Fruit fly (Drosophila melanogaster): ENCODE data around the gene CG10903.

Gene CG10903

dm6 chr3R:8032923-8033478 is 2.8 kb downstream of the CG10903 start, which contains the start of the genes CG11035 and unc-45 (continued):
- TF ChIP-seq CG5180 (GFP tag; optimal IDR thresholded peaks at IDR 0.05) (no peak), Fer2 (tag; optimal IDR thresholded peaks at IDR 0.05) (peak; percentile 38), sr (GFP tag; IDR thresholded peaks at IDR 0.05) (no peak), Meics (GFP tag; optimal IDR thresholded peaks at IDR 0.05) (no peak), Bteb2 (GFP tag; optimal IDR thresholded peaks at IDR 0.05) (no peak), CG9817 (tag; optimal IDR thresholded peaks at IDR 0.05) (peak; percentile 17), Blimp-1 (GFP tag; optimal IDR thresholded peaks at IDR 0.05) (peak; percentile 43), pan (optimal IDR thresholded peaks at IDR 0.05) (no peak), pan (GFP tag; optimal IDR thresholded peaks at IDR 0.05 in 1 of 2, IDR thresholded peaks at IDR 0.05 in 1 of 2) (no peak), CG7786 (GFP tag; optimal IDR thresholded peaks at IDR 0.05) (no peak), Xbp1 (GFP tag; optimal IDR thresholded peaks at IDR 0.05) (peak; percentile 31), eyg (GFP tag; optimal IDR thresholded peaks at IDR 0.05) (no peak), CG8388 (GFP tag; optimal IDR thresholded peaks at IDR 0.05) (no peak), ATbp (GFP tag; optimal IDR thresholded peaks at IDR 0.05) (no peak), CG33213 (GFP tag; optimal IDR thresholded peaks at IDR 0.05) (peak; percentile 11), CG12071 (GFP tag; optimal IDR thresholded peaks at IDR 0.05) (no peak), nau (GFP tag; optimal IDR thresholded peaks at IDR 0.05) (no peak), da (GFP tag; optimal IDR thresholded peaks at IDR 0.05) (no peak), CG14014 (GFP tag; IDR thresholded peaks at IDR 0.05) (no peak), Jarid2 (GFP tag; optimal IDR thresholded peaks at IDR 0.05) (no peak), CG17802 (tag; optimal IDR thresholded peaks at IDR 0.05) (no peak), nmo (GFP tag; optimal IDR thresholded peaks at IDR 0.05) (peak; percentile 71), vnd (GFP tag; IDR thresholded peaks at IDR 0.05; ENCODE audit: partially characterized antibody) (peak; percentile 61; the same call in 2 of the 3 replicates), lilli (GFP tag; optimal IDR thresholded peaks at IDR 0.05) (peak; percentile 40), ssp (GFP tag; IDR thresholded peaks at IDR 0.05) (no peak), Camta (GFP tag; optimal IDR thresholded peaks at IDR 0.05) (peak; percentile 72), hkb (optimal IDR thresholded peaks at IDR 0.05) (no peak), hkb (GFP tag; IDR thresholded peaks at IDR 0.05) (no peak), CG4854 (GFP tag; optimal IDR thresholded peaks at IDR 0.05) (no peak), Taf1 (GFP tag; IDR thresholded peaks at IDR 0.05) (no peak), CG2875 (GFP tag; optimal IDR thresholded peaks at IDR 0.05) (no peak), CG11398 (GFP tag; optimal IDR thresholded peaks at IDR 0.05) (no peak), stwl (tag; optimal IDR thresholded peaks at IDR 0.05) (peak; percentile 29), ato (GFP tag; IDR thresholded peaks at IDR 0.05; ENCODE audit: partially characterized antibody) (no peak), CG7357 (GFP tag; IDR thresholded peaks at IDR 0.05) (no peak), pros (GFP tag; optimal IDR thresholded peaks at IDR 0.05) (no peak), CG5245 (GFP tag; optimal IDR thresholded peaks at IDR 0.05) (no peak), Myb (GFP tag; optimal IDR thresholded peaks at IDR 0.05) (no peak), Atf6 (GFP tag; IDR thresholded peaks at IDR 0.05) (no peak), odd (GFP tag; optimal IDR thresholded peaks at IDR 0.05) (no peak), chm (GFP tag; IDR thresholded peaks at IDR 0.05) (no peak), CG15696 (tag; optimal IDR thresholded peaks at IDR 0.05) (peak; percentile 36), ara (GFP tag; IDR thresholded peaks at IDR 0.05) (no peak), CG18476 (GFP tag; optimal IDR thresholded peaks at IDR 0.05) (peak; percentile 15), Sry-β (GFP tag; optimal IDR thresholded peaks at IDR 0.05) (peak; percentile 89), shn (GFP tag; optimal IDR thresholded peaks at IDR 0.05) (no peak), CG6175 (GFP tag; IDR thresholded peaks at IDR 0.05) (no peak), mam (GFP tag; optimal IDR thresholded peaks at IDR 0.05) (peak; percentile 78), CG17359 (tag; optimal IDR thresholded peaks at IDR 0.05) (no peak), tna (GFP tag; IDR thresholded peaks at IDR 0.05; ENCODE audit: partially characterized antibody) (no peak; the same call in 1 of the 2 replicates), CG12236 (GFP tag; optimal IDR thresholded peaks at IDR 0.05) (no peak)
